Fruit fly (Drosophila melanogaster) Kc167 (cell line): ENCODE results near the gene CG11227.

ENCODE experiments used
- Myc ChIP-seq: fragments of >200 bp; optimal IDR thresholded peaks from 2 replicates; lab custom pipeline; 2017; ENCODE audit warnings: missing external identifiers
- Sin3A ChIP-seq: fragments of >200 bp; optimal IDR thresholded peaks from 2 replicates; lab custom pipeline; 2018; ENCODE audit warnings: missing external identifiers
- h ChIP-seq: fragments of >200 bp; optimal IDR thresholded peaks from 3 replicates; lab custom pipeline; 2018; ENCODE audit warnings: missing external identifiers
- insv ChIP-seq: fragments of >200 bp; optimal IDR thresholded peaks from 3 replicates; lab custom pipeline; 2018; ENCODE audit warnings: missing external identifiers
- psq ChIP-seq: fragments of >200 bp; optimal IDR thresholded peaks from 2 replicates; lab custom pipeline; 2017; ENCODE audit warnings: missing external identifiers

- no peak for TF ChIP-seq Sin3A (lab: Kevin White, UChicago)
- TF ChIP-seq insv: no peak
- TF ChIP-seq Myc (lab: Kevin White, UChicago): no peak
- TF ChIP-seq psq (lab: Kevin White, UChicago): no peak
- TF ChIP-seq h (lab: Kevin White, UChicago): no peak
Observed at dm6 chrX:20934530-20934929, 1.2 kb upstream of the CG11227 start, which contains the start of gene Npc1b.
